Worm (Caenorhabditis elegans) whole organism, L4 larva: ENCODE data around the gene K08D12.4.

Experiments used
- F10B5.3 ChIP-seq: sonication (generic microtip); optimal IDR thresholded peaks from 2 replicates; lab custom pipeline; 2016; ENCODE audit warnings: mild to moderate bottlenecking, missing genetic modification characterization, missing compliant biosample characterization
- F44E2.7 ChIP-seq: fragments of 200-800 bp; sonication (Bioruptor generic); IDR thresholded peaks from 2 replicates; pipeline ENCODE4 v2.1.2; 2022; ENCODE audit warnings: missing genetic modification characterization, missing compliant biosample characterization
- F49E8.2 ChIP-seq: sonication (generic microtip); optimal IDR thresholded peaks from 2 replicates; lab custom pipeline; 2016; ENCODE audit warnings: missing compliant biosample characterization, mild to moderate bottlenecking, missing genetic modification characterization, borderline replicate concordance
- T26A8.4 ChIP-seq: fragments of 200-800 bp; sonication (Bioruptor generic); IDR thresholded peaks from 2 replicates; pipeline ENCODE4 v1.3.6; 2022; ENCODE audit warnings: missing genetic modification characterization, missing compliant biosample characterization
- Y48G9A.11 ChIP-seq: fragments of 200-800 bp; sonication (Bioruptor generic); IDR thresholded peaks from 2 replicates; pipeline ENCODE4 v1.3.6; 2022; ENCODE audit warnings: missing genetic modification reagents, missing genetic modification characterization, missing compliant biosample characterization
- Y5F2A.4 ChIP-seq: fragments of 200-800 bp; sonication (Bioruptor generic); optimal IDR thresholded peaks from 2 replicates; lab custom pipeline; 2018; ENCODE audit warnings: mild to moderate bottlenecking, missing genetic modification characterization, missing compliant biosample characterization
- ceh-20 ChIP-seq: fragments of 200-800 bp; sonication (Bioruptor generic); IDR thresholded peaks from 2 replicates; pipeline ENCODE4 v1.3.6; 2022; ENCODE audit warnings: missing genetic modification reagents, missing genetic modification characterization, missing compliant biosample characterization
- ceh-28 ChIP-seq: fragments of 150-350 bp; optimal IDR thresholded peaks from 2 replicates; lab custom pipeline; 2014; ENCODE audit warnings: missing biosample characterization, missing genetic modification reagents, missing genetic modification characterization
- ceh-62 ChIP-seq: sonication (generic microtip); optimal IDR thresholded peaks from 2 replicates; lab custom pipeline; 2017; ENCODE audit warnings: missing biosample characterization, missing genetic modification characterization
- ces-1 ChIP-seq: fragments of 150-350 bp; sonication (generic microtip); optimal IDR thresholded peaks from 4 replicates; lab custom pipeline; 2014; ENCODE audit warnings: missing biosample characterization, missing genetic modification reagents, missing genetic modification characterization
- cey-2 ChIP-seq: sonication (generic microtip); optimal IDR thresholded peaks from 3 replicates; lab custom pipeline; 2017; ENCODE audit warnings: missing genetic modification characterization, mild to moderate bottlenecking, missing compliant biosample characterization, antibody characterized with exemption, borderline replicate concordance; ENCODE audit not compliant: insufficient read depth
- daf-19 ChIP-seq: fragments of 200-800 bp; sonication (Bioruptor generic); conservative IDR thresholded peaks from 2 replicates; pipeline ENCODE4 v1.3.6; 2022; ENCODE audit warnings: missing genetic modification characterization, missing compliant biosample characterization
- daf-8 ChIP-seq: fragments of 200-800 bp; sonication (Bioruptor generic); IDR thresholded peaks from 2 replicates; pipeline ENCODE4 v1.3.6; 2022; ENCODE audit warnings: missing genetic modification characterization, missing compliant biosample characterization
- dmd-6 ChIP-seq: fragments of 200-800 bp; sonication (Bioruptor generic); IDR thresholded peaks from 2 replicates; pipeline ENCODE4 v1.3.6; 2022; ENCODE audit warnings: missing genetic modification reagents, missing genetic modification characterization, missing compliant biosample characterization
- dmd-9 ChIP-seq: fragments of 200-800 bp; sonication (Bioruptor generic); IDR thresholded peaks from 2 replicates; pipeline ENCODE4 v1.3.6; 2022; ENCODE audit warnings: missing genetic modification reagents, missing genetic modification characterization, missing compliant biosample characterization
- dpl-1 ChIP-seq: fragments of 150-350 bp; optimal IDR thresholded peaks from 2 replicates; lab custom pipeline; 2014; ENCODE audit warnings: missing biosample characterization, missing genetic modification reagents, missing genetic modification characterization
- dve-1 ChIP-seq: sonication (generic microtip); optimal IDR thresholded peaks from 2 replicates; lab custom pipeline; 2017; ENCODE audit warnings: antibody characterized with exemption, mild to moderate bottlenecking, missing genetic modification characterization, missing compliant biosample characterization; ENCODE audit not compliant: insufficient read depth
- egl-27 ChIP-seq: sonication (generic microtip); optimal IDR thresholded peaks from 3 replicates; lab custom pipeline; 2017; ENCODE audit warnings: missing biosample characterization, missing genetic modification reagents, missing genetic modification characterization
- fos-1 ChIP-seq: fragments of 150-350 bp; optimal IDR thresholded peaks from 2 replicates; lab custom pipeline; 2014; ENCODE audit warnings: missing biosample characterization, missing genetic modification characterization
- hif-1 ChIP-seq, 2 experiments: sonication (generic microtip); optimal IDR thresholded peaks; 2 replicates each; lab custom pipeline; 2016 to 2017; ENCODE audit warnings: missing compliant biosample characterization in 2 of 2, missing genetic modification characterization in 2 of 2, missing genetic modification reagents in 2 of 2, missing genotype in 2 of 2, mild to moderate bottlenecking in 1 of 2
- hmg-1.1 ChIP-seq: fragments of 200-800 bp; sonication (Bioruptor generic); IDR thresholded peaks from 2 replicates; pipeline ENCODE4 v1.3.6; 2022; ENCODE audit warnings: missing genetic modification reagents, missing genetic modification characterization, missing compliant biosample characterization
- lin-1 ChIP-seq: fragments of 200-800 bp; sonication (Bioruptor generic); IDR thresholded peaks from 2 replicates; pipeline ENCODE4 v1.3.6; 2022; ENCODE audit warnings: missing genetic modification reagents, missing genetic modification characterization, missing compliant biosample characterization
- lin-13 ChIP-seq: fragments of 150-350 bp; optimal IDR thresholded peaks from 2 replicates; lab custom pipeline; 2014; ENCODE audit warnings: missing biosample characterization, missing genetic modification reagents, missing genetic modification characterization
- madf-5 ChIP-seq, 2 experiments: fragments of 200-800 bp; sonication (Bioruptor generic); IDR thresholded peaks; 2 replicates each; pipeline ENCODE4 v1.3.6; 2022; ENCODE audit warnings: missing compliant biosample characterization in 2 of 2, missing genetic modification characterization in 2 of 2
- madf-9 ChIP-seq: fragments of 200-800 bp; sonication (Bioruptor generic); conservative IDR thresholded peaks from 2 replicates; pipeline ENCODE4 v1.3.6; 2022; ENCODE audit warnings: missing genetic modification reagents, missing genetic modification characterization, missing compliant biosample characterization
- mdt-29 ChIP-seq: fragments of 200-800 bp; sonication (Bioruptor generic); IDR thresholded peaks from 2 replicates; pipeline ENCODE4 v1.3.6; 2022; ENCODE audit warnings: missing genetic modification reagents, missing genetic modification characterization, missing compliant biosample characterization
- mep-1 ChIP-seq: fragments of 150-350 bp; sonication (generic microtip); optimal IDR thresholded peaks from 3 replicates; lab custom pipeline; 2014; ENCODE audit warnings: missing biosample characterization, missing genetic modification characterization
- nhr-10 ChIP-seq: fragments of 150-350 bp; optimal IDR thresholded peaks from 2 replicates; lab custom pipeline; 2014; ENCODE audit warnings: missing biosample characterization, missing genetic modification characterization
- nhr-28 ChIP-seq: fragments of 150-350 bp; optimal IDR thresholded peaks from 2 replicates; lab custom pipeline; 2014; ENCODE audit warnings: missing biosample characterization, missing genetic modification characterization
- nhr-6 ChIP-seq: fragments of 150-350 bp; optimal IDR thresholded peaks from 2 replicates; lab custom pipeline; 2014; ENCODE audit warnings: missing biosample characterization, missing genetic modification characterization
- php-3 ChIP-seq: fragments of 200-800 bp; sonication (Bioruptor generic); IDR thresholded peaks from 2 replicates; pipeline ENCODE4 v1.3.6; 2022; ENCODE audit warnings: missing genetic modification reagents, missing genetic modification characterization, missing compliant biosample characterization
- rbr-2 ChIP-seq: sonication (generic microtip); optimal IDR thresholded peaks from 2 replicates; lab custom pipeline; 2016; ENCODE audit warnings: missing genotype, missing genetic modification characterization, missing compliant biosample characterization
- set-16 ChIP-seq: fragments of 200-800 bp; sonication (Bioruptor generic); IDR thresholded peaks from 2 replicates; pipeline ENCODE4 v1.3.6; 2022; ENCODE audit warnings: missing genetic modification reagents, missing genetic modification characterization, missing compliant biosample characterization
- snpc-1.2 ChIP-seq: fragments of 200-800 bp; sonication (Bioruptor generic); IDR thresholded peaks from 2 replicates; pipeline ENCODE4 v1.3.6; 2022; ENCODE audit warnings: missing genetic modification reagents, missing genetic modification characterization, missing compliant biosample characterization
- snpc-4 ChIP-seq: fragments of 150-350 bp; optimal IDR thresholded peaks from 2 replicates; lab custom pipeline; 2014; ENCODE audit warnings: missing biosample characterization, missing genetic modification characterization
- unc-130 ChIP-seq: sonication (generic microtip); optimal IDR thresholded peaks from 2 replicates; lab custom pipeline; 2016; ENCODE audit warnings: missing genetic modification reagents, missing genetic modification characterization, missing compliant biosample characterization
- unc-39 ChIP-seq: sonication (generic microtip); optimal IDR thresholded peaks from 2 replicates; lab custom pipeline; 2017; ENCODE audit warnings: missing biosample characterization, missing genetic modification characterization
- zag-1 ChIP-seq: fragments of 150-350 bp; optimal IDR thresholded peaks from 2 replicates; lab custom pipeline; 2014; ENCODE audit warnings: missing biosample characterization, missing genetic modification characterization
- zfp-3 ChIP-seq: fragments of 200-800 bp; sonication (Bioruptor generic); conservative IDR thresholded peaks from 2 replicates; pipeline ENCODE4 v1.3.6; 2022; ENCODE audit warnings: missing genetic modification reagents, missing genetic modification characterization, missing compliant biosample characterization
- zip-11 ChIP-seq: fragments of 200-800 bp; sonication (Bioruptor generic); IDR thresholded peaks from 2 replicates; pipeline ENCODE4 v1.3.6; 2022; ENCODE audit warnings: missing genetic modification characterization, missing compliant biosample characterization
- zip-2 ChIP-seq: fragments of 150-350 bp; optimal IDR thresholded peaks from 2 replicates; lab custom pipeline; 2014; ENCODE audit warnings: missing biosample characterization, missing genetic modification characterization

K08D12.4 gene

ce11 chrIV:1672398-1672797 lies 34.7 kb upstream of the K08D12.4 start, which contains the start of gene Y41D4B.1:
Y41D4B.1 (plus strand) TSS chrIV:1672698.
- no peak for TF ChIP-seq rbr-2 (tag; lab: Kevin White, UChicago)
- no peak for TF ChIP-seq ceh-20 (GFP tag; lab: Robert Waterston, UW)
- no peak for TF ChIP-seq F49E8.2
- no peak for TF ChIP-seq dpl-1 (GFP tag; lab: Kevin White, UChicago)
- no peak for TF ChIP-seq fos-1 (tag; lab: Kevin White, UChicago)
- TF ChIP-seq snpc-4 (tag; lab: Kevin White, UChicago) = no peak
- no peak for TF ChIP-seq unc-130 (GFP tag; lab: Kevin White, UChicago)
- no peak for TF ChIP-seq hmg-1.1 (GFP tag; lab: Robert Waterston, UW)
- no peak for TF ChIP-seq madf-9 (GFP tag; lab: Robert Waterston, UW)
- no peak for TF ChIP-seq unc-39 (tag; lab: Kevin White, UChicago)
- no peak for TF ChIP-seq cey-2 (tag; lab: Kevin White, UChicago)
- TF ChIP-seq hif-1 (tag; optimal IDR thresholded peaks at IDR 0.05; lab: Kevin White, UChicago) = no peak
- no peak for TF ChIP-seq T26A8.4 (GFP tag; lab: Robert Waterston, UW)
- TF ChIP-seq, all 104 proteins: peak for 0

ce11 chrIV:1676926-1677325 lies 30.2 kb upstream of the K08D12.4 start:
- TF ChIP-seq ceh-28 (tag; lab: Kevin White, UChicago) (peak; percentile 75), php-3 (GFP tag; lab: Robert Waterston, UW) (no peak), snpc-1.2 (no peak)

- no peak for TF ChIP-seq Y5F2A.4
- TF ChIP-seq madf-5 (GFP tag; IDR thresholded peaks at IDR 0.05; lab: Robert Waterston, UW) = 0 out of 4 replicates have a peak, but pooled peaks of 1 of the 2 experiments have one; percentile 60
- TF ChIP-seq snpc-1.2 = 0 out of 2 replicates have a peak, but pooled peaks have one; percentile 14
- TF ChIP-seq set-16 (GFP tag; lab: Robert Waterston, UW) = peak; percentile 7; the same call in 1 of the 2 replicates
- peak; percentile 51; the same call in 1 of the 2 replicates for TF ChIP-seq Y48G9A.11 (GFP tag; lab: Robert Waterston, UW)
- no peak for TF ChIP-seq lin-13 (GFP tag; lab: Kevin White, UChicago)
Measured at ce11 chrIV:1679227-1679626, 27.9 kb upstream of the K08D12.4 start.

- no peak for TF ChIP-seq dve-1 (tag; lab: Kevin White, UChicago)
- no peak for TF ChIP-seq cey-2 (tag; lab: Kevin White, UChicago)
- TF ChIP-seq Y5F2A.4 = no peak
- TF ChIP-seq rbr-2 (tag; lab: Kevin White, UChicago) = no peak
- TF ChIP-seq hmg-1.1 (GFP tag; lab: Robert Waterston, UW) = no peak
- TF ChIP-seq unc-130 (GFP tag; lab: Kevin White, UChicago) = no peak
- TF ChIP-seq zfp-3 (GFP tag; lab: Robert Waterston, UW) = no peak
- no peak for TF ChIP-seq ceh-62 (tag; lab: Kevin White, UChicago)
- TF ChIP-seq zag-1 = no peak
- no peak for TF ChIP-seq daf-8 (GFP tag; lab: Robert Waterston, UW)
- no peak for TF ChIP-seq egl-27 (tag; lab: Kevin White, UChicago)
- TF ChIP-seq, all 104 proteins: peak for 0
Measured at ce11 chrIV:1682066-1682465, 25.0 kb upstream of the K08D12.4 start, which contains the start of gene Y41D4B.24. Y41D4B.24 (minus strand) TSS chrIV:1682166.

ce11 chrIV:1687151-1687550 lies 19.9 kb upstream of the K08D12.4 start:
- TF ChIP-seq mdt-29 (GFP tag; lab: Robert Waterston, UW) (no peak), F44E2.7 (GFP tag; lab: Robert Waterston, UW) (no peak), Y48G9A.11 (GFP tag; lab: Robert Waterston, UW) (0 out of 2 replicates have a peak, but pooled peaks have one; percentile 21), ces-1 (GFP tag; lab: Kevin White, UChicago) (no peak), lin-1 (GFP tag; lab: Robert Waterston, UW) (no peak), nhr-6 (no peak), daf-19 (GFP tag; lab: Robert Waterston, UW) (no peak), mep-1 (tag; lab: Kevin White, UChicago) (no peak), nhr-10 (tag; lab: Kevin White, UChicago) (no peak), unc-130 (GFP tag; lab: Kevin White, UChicago) (peak; percentile 59), dmd-6 (GFP tag; lab: Robert Waterston, UW) (no peak), nhr-28 (tag; lab: Kevin White, UChicago) (no peak), F10B5.3 (tag; lab: Kevin White, UChicago) (no peak), zag-1 (no peak), madf-5 (GFP tag; IDR thresholded peaks at IDR 0.05; lab: Robert Waterston, UW) (no peak), zip-2 (tag; lab: Kevin White, UChicago) (no peak), Y5F2A.4 (no peak), hif-1 (tag; optimal IDR thresholded peaks at IDR 0.05; lab: Kevin White, UChicago) (peak in 1 of 2 experiments; percentile 35), snpc-4 (tag; lab: Kevin White, UChicago) (no peak), dmd-9 (GFP tag; lab: Robert Waterston, UW) (0 out of 2 replicates have a peak, but pooled peaks have one; percentile 15), zfp-3 (GFP tag; lab: Robert Waterston, UW) (no peak), zip-11 (no peak), dpl-1 (GFP tag; lab: Kevin White, UChicago) (no peak)
